ENCODE assay signal across 2 fruit fly cellular contexts in genomic region chr3R:8847096-8847639, dm6.
TF ChIP-seq lines count a peak whose summit lies in the region.

No protein-coding gene starts in this region.

TF ChIP-seq in whole organism, prepupa, 60 proteins besides CTCF, POLR2A, EP300 and RAD21 (continued from another document):
- TF ChIP-seq fkh (GFP tag; optimal IDR thresholded peaks at IDR 0.05; lab: Kevin White, UChicago) (no peak), CG4318 (GFP tag; optimal IDR thresholded peaks at IDR 0.05; lab: Kevin White, UChicago) (no peak), salr (GFP tag; optimal IDR thresholded peaks at IDR 0.05; lab: Kevin White, UChicago) (peak; percentile 13 to 21), CG31627 (GFP tag; optimal IDR thresholded peaks at IDR 0.05; lab: Kevin White, UChicago) (peak; percentile 53), achi (GFP tag; optimal IDR thresholded peaks at IDR 0.05; lab: Kevin White, UChicago) (peak; percentile 60), CG6808 (GFP tag; optimal IDR thresholded peaks at IDR 0.05; lab: Kevin White, UChicago) (peak; percentile 34), spab (GFP tag; optimal IDR thresholded peaks at IDR 0.05; lab: Kevin White, UChicago) (peak; percentile 15), CG8632 (GFP tag; optimal IDR thresholded peaks at IDR 0.05; lab: Kevin White, UChicago) (peak; percentile 50), topi (GFP tag; optimal IDR thresholded peaks at IDR 0.05; lab: Kevin White, UChicago) (peak; percentile 40), Hr38 (GFP tag; optimal IDR thresholded peaks at IDR 0.05; lab: Kevin White, UChicago) (no peak), svp (GFP tag; lab: Kevin White, UChicago) (peak; percentile 79), CG6276 (GFP tag; optimal IDR thresholded peaks at IDR 0.05; lab: Kevin White, UChicago) (peak; percentile 17), CG6163 (GFP tag; IDR thresholded peaks at IDR 0.05; lab: Robert Waterston, UW) (peak; percentile 70), CG6792 (GFP tag; optimal IDR thresholded peaks at IDR 0.05; lab: Kevin White, UChicago) (peak; percentile 61), CG34406 (GFP tag; optimal IDR thresholded peaks at IDR 0.05; lab: Kevin White, UChicago) (peak; percentile 52), cyc (GFP tag; optimal IDR thresholded peaks at IDR 0.05; lab: Kevin White, UChicago) (peak; percentile 36), CG11294 (GFP tag; IDR thresholded peaks at IDR 0.05; lab: Robert Waterston, UW) (no peak), CG10669 (GFP tag; optimal IDR thresholded peaks at IDR 0.05; lab: Kevin White, UChicago) (peak; percentile 59), CG1621 (tag; optimal IDR thresholded peaks at IDR 0.05; lab: Kevin White, UChicago) (peak; percentile 46), lz (GFP tag; optimal IDR thresholded peaks at IDR 0.05; lab: Kevin White, UChicago) (peak; percentile 45), esn (GFP tag; optimal IDR thresholded peaks at IDR 0.05; lab: Kevin White, UChicago) (peak; percentile 55), eg (GFP tag; IDR thresholded peaks at IDR 0.05; lab: Robert Waterston, UW) (peak; percentile 56; the same call in 1 of the 3 replicates), Eip93F (GFP tag; optimal IDR thresholded peaks at IDR 0.05; lab: Kevin White, UChicago) (no peak), fd59A (GFP tag; optimal IDR thresholded peaks at IDR 0.05; lab: Kevin White, UChicago) (peak; percentile 44), CG11902 (GFP tag; optimal IDR thresholded peaks at IDR 0.05; lab: Kevin White, UChicago) (peak; percentile 49), Eip75B (GFP tag; optimal IDR thresholded peaks at IDR 0.05; lab: Kevin White, UChicago) (peak; percentile 70), Lpt (GFP tag; optimal IDR thresholded peaks at IDR 0.05; lab: Kevin White, UChicago) (no peak), CG10631 (GFP tag; optimal IDR thresholded peaks at IDR 0.05; lab: Kevin White, UChicago) (peak; percentile 72), CG3919 (GFP tag; optimal IDR thresholded peaks at IDR 0.05; lab: Kevin White, UChicago) (peak; percentile 64), Sox14 (GFP tag; optimal IDR thresholded peaks at IDR 0.05; lab: Kevin White, UChicago) (peak; percentile 42), CG8319 (GFP tag; optimal IDR thresholded peaks at IDR 0.05; lab: Kevin White, UChicago) (peak; percentile 35), net (GFP tag; optimal IDR thresholded peaks at IDR 0.05; lab: Kevin White, UChicago) (peak; percentile 10), Blimp-1 (GFP tag; optimal IDR thresholded peaks at IDR 0.05; lab: Kevin White, UChicago) (no peak), CG3032 (tag; optimal IDR thresholded peaks at IDR 0.05; lab: Kevin White, UChicago) (peak; percentile 43), CG11762 (GFP tag; optimal IDR thresholded peaks at IDR 0.05; lab: Kevin White, UChicago; ENCODE audit: insufficient read depth) (peak; percentile 22), CG32006 (GFP tag; optimal IDR thresholded peaks at IDR 0.05; lab: Kevin White, UChicago) (peak; percentile 59), CG6854 (GFP tag; optimal IDR thresholded peaks at IDR 0.05; lab: Kevin White, UChicago) (no peak), Hr4 (GFP tag; optimal IDR thresholded peaks at IDR 0.05; lab: Kevin White, UChicago) (peak; percentile 51), Sox15 (GFP tag; optimal IDR thresholded peaks at IDR 0.05; lab: Kevin White, UChicago) (peak; percentile 34)

TF ChIP-seq in whole organism, wandering third instar larva, 38 proteins besides CTCF, POLR2A, EP300 and RAD21 (continued from another document):
- no peak for TF ChIP-seq CrebA (GFP tag; optimal IDR thresholded peaks at IDR 0.05; lab: Kevin White, UChicago; ENCODE audit: borderline replicate concordance)
- TF ChIP-seq psq (GFP tag; optimal IDR thresholded peaks at IDR 0.05; lab: Kevin White, UChicago): no peak
TF ChIP-seq in whole organism, wandering third instar larva: peak in this region for 10.
